Worm (Caenorhabditis elegans) whole organism, L1 larva: ENCODE measurements around the gene Y73B3A.1.
A peak's percentile ranks its signal among the peaks of the same experiment; 100 is the strongest.
"Not testable (repeated sequence)": the region's sequence is repeated elsewhere in the genome, so short reads cannot be mapped to it uniquely, and the experiment has no call there.

Experiments used
- F16B12.6 ChIP-seq: fragments of 150-350 bp; optimal IDR thresholded peaks from 2 replicates; lab custom pipeline; 2014; ENCODE audit warnings: missing biosample characterization, missing genetic modification characterization
- blmp-1 ChIP-seq: fragments of 150-350 bp; optimal IDR thresholded peaks from 2 replicates; lab custom pipeline; 2014; ENCODE audit warnings: missing biosample characterization, missing genetic modification characterization
- dpl-1 ChIP-seq, 3 experiments: fragments of 150-350 bp in 2 of 3; sonication (generic microtip) in 1 of 3; optimal IDR thresholded peaks; 2 replicates each; lab custom pipeline; 2014 to 2017; ENCODE audit warnings: missing biosample characterization in 3 of 3, missing genetic modification characterization in 3 of 3, missing genetic modification reagents in 3 of 3
- efl-1 ChIP-seq, 4 experiments: fragments of 150-350 bp; optimal IDR thresholded peaks in 3 of 4; peaks in 1 of 4; 1 replicate in 1 of 4; 2 replicates in 3 of 4; lab custom pipeline; 2014; ENCODE audit warnings: missing biosample characterization in 2 of 4, missing genetic modification characterization in 2 of 4, missing genetic modification reagents in 2 of 4
- elt-2 ChIP-seq: sonication (generic microtip); optimal IDR thresholded peaks from 2 replicates; lab custom pipeline; 2016; ENCODE audit warnings: missing genetic modification characterization, mild to moderate bottlenecking, inconsistent platforms, missing compliant biosample characterization, missing genetic modification reagents
- elt-3 ChIP-seq, 6 experiments: fragments of 150-350 bp in 1 of 6; sonication (generic microtip); optimal IDR thresholded peaks; 2 replicates each; lab custom pipeline; 2017 to 2018; ENCODE audit warnings: missing biosample characterization in 6 of 6, missing genetic modification characterization in 6 of 6, inconsistent platforms in 1 of 6
- fos-1 ChIP-seq: fragments of 150-350 bp; optimal IDR thresholded peaks from 2 replicates; lab custom pipeline; 2014; ENCODE audit warnings: missing biosample characterization, missing genetic modification characterization
- grh-1 ChIP-seq: fragments of 200-800 bp; sonication (Bioruptor generic); IDR thresholded peaks from 2 replicates; pipeline ENCODE4 v1.3.6; 2022; ENCODE audit warnings: missing genetic modification reagents, missing genetic modification characterization, missing compliant biosample characterization
- lin-35 ChIP-seq, 2 experiments: fragments of 150-350 bp; optimal IDR thresholded peaks; 2 replicates each; lab custom pipeline; 2014; ENCODE audit warnings: missing biosample characterization in 2 of 2, missing genetic modification characterization in 2 of 2, missing genetic modification reagents in 2 of 2
- lir-3 ChIP-seq: sonication (generic microtip); optimal IDR thresholded peaks from 2 replicates; lab custom pipeline; 2016; ENCODE audit warnings: mild to moderate bottlenecking, missing genetic modification characterization, moderate library complexity, missing compliant biosample characterization; ENCODE audit not compliant: poor library complexity
- lsy-2 ChIP-seq, 2 experiments: fragments of 150-350 bp; optimal IDR thresholded peaks; 2 replicates each; lab custom pipeline; 2014; ENCODE audit warnings: missing biosample characterization in 2 of 2, missing genetic modification characterization in 2 of 2
- nhr-237 ChIP-seq: fragments of 150-350 bp; optimal IDR thresholded peaks from 2 replicates; lab custom pipeline; 2014; ENCODE audit warnings: missing biosample characterization, missing genetic modification characterization
- nhr-90 ChIP-seq: sonication (generic microtip); optimal IDR thresholded peaks from 2 replicates; lab custom pipeline; 2016; ENCODE audit warnings: mild to moderate bottlenecking, missing genetic modification characterization, missing compliant biosample characterization; ENCODE audit not compliant: poor library complexity
- skn-1 ChIP-seq: fragments of 150-350 bp; optimal IDR thresholded peaks from 2 replicates; lab custom pipeline; 2014; ENCODE audit warnings: missing biosample characterization, missing genetic modification characterization
- sup-37 ChIP-seq: fragments of 200-800 bp; sonication (Bioruptor generic); optimal IDR thresholded peaks from 2 replicates; lab custom pipeline; 2018; ENCODE audit warnings: mild to moderate bottlenecking, missing genetic modification characterization, missing compliant biosample characterization
- tbx-2 ChIP-seq: sonication (generic microtip); optimal IDR thresholded peaks from 2 replicates; lab custom pipeline; 2016; ENCODE audit warnings: missing genetic modification characterization, missing compliant biosample characterization
- unc-30 ChIP-seq: sonication (generic microtip); optimal IDR thresholded peaks from 2 replicates; lab custom pipeline; 2017; ENCODE audit warnings: missing biosample characterization, missing genetic modification characterization
- unc-98 ChIP-seq: fragments of 200-800 bp; sonication (Bioruptor generic); IDR thresholded peaks from 2 replicates; pipeline ENCODE4 v1.3.6; 2022; ENCODE audit warnings: missing genetic modification characterization, missing compliant biosample characterization

Gene Y73B3A.1

ce11 chrX:46833-47232 is at the start of gene Y73B3A.1:
Y73B3A.1 (minus strand) TSS chrX:46933.
- TF ChIP-seq unc-98; nhr-237; sup-37 (GFP tag; lab: Kevin White, UChicago): not testable (repeated sequence)

ce11 chrX:88905-89304 is 42.2 kb upstream of the Y73B3A.1 start:
- TF ChIP-seq nhr-90 (tag; lab: Kevin White, UChicago) = no peak
- TF ChIP-seq blmp-1 (tag; lab: Kevin White, UChicago) = no peak
- no peak for TF ChIP-seq skn-1 (tag; lab: Kevin White, UChicago)

- TF ChIP-seq unc-30 (tag; lab: Kevin White, UChicago) = no peak
- no peak for TF ChIP-seq fos-1
- no peak for TF ChIP-seq F16B12.6 (tag; lab: Kevin White, UChicago)
- TF ChIP-seq, all 84 proteins: peak for 0
Measured at ce11 chrX:84602-85001, 37.9 kb upstream of the Y73B3A.1 start.

- peak in 1 of 3 experiments; percentile 2 for TF ChIP-seq dpl-1 (GFP tag; optimal IDR thresholded peaks at IDR 0.05; lab: Kevin White, UChicago)
- TF ChIP-seq efl-1 (optimal IDR thresholded peaks at IDR 0.05; lab: Kevin White, UChicago) = not testable (repeated sequence)
- peak in 1 of 2 experiments; percentile 88 for TF ChIP-seq efl-1 (GFP tag; optimal IDR thresholded peaks at IDR 0.05 in 1 of 2; lab: Kevin White, UChicago)
- TF ChIP-seq lin-35 (GFP tag; optimal IDR thresholded peaks at IDR 0.05; lab: Kevin White, UChicago) = peak in 1 of 2 experiments; percentile 27
- TF ChIP-seq, all 84 proteins: peak for 3; not testable (repeated sequence) for 81
Measured at ce11 chrX:59084-59483, 12.4 kb upstream of the Y73B3A.1 start.

- peak in 1 of 2 experiments; percentile 51 for TF ChIP-seq lsy-2 (tag; optimal IDR thresholded peaks at IDR 0.05; lab: Kevin White, UChicago)
- TF ChIP-seq, all 84 proteins: peak for 1; not testable (repeated sequence) for 83
Measured at ce11 chrX:47484-47883, 751 bp upstream of the Y73B3A.1 start, which contains the start of gene Y73B3A.20. Y73B3A.20 (plus strand) TSS chrX:47690.

- TF ChIP-seq elt-2 (peak; percentile 44), elt-3 (tag; optimal IDR thresholded peaks at IDR 0.05; lab: Kevin White, UChicago) (peak in 1 of 6 experiments; percentile 3), dpl-1 (GFP tag; optimal IDR thresholded peaks at IDR 0.05; lab: Kevin White, UChicago) (peak in 1 of 3 experiments; percentile 4)
- TF ChIP-seq, all 84 proteins: peak for 3; not testable (repeated sequence) for 81
Measured at ce11 chrX:11145-11752, 35.5 kb downstream of the Y73B3A.1 start.

- TF ChIP-seq lir-3 = no peak
- no peak for TF ChIP-seq tbx-2 (tag; lab: Kevin White, UChicago)
- TF ChIP-seq grh-1 (GFP tag; lab: Robert Waterston, UW) = 0 out of 2 replicates have a peak, but pooled peaks have one; percentile 14
- TF ChIP-seq, all 84 proteins: peak for 1
Measured at ce11 chrX:10192-10591, 36.5 kb downstream of the Y73B3A.1 start.
